Fruit fly (Drosophila melanogaster) whole organism, prepupa: ENCODE measurements around the gene Hpf1.

Experiments
- CG11294 ChIP-seq: fragments of 200-800 bp; sonication (Bioruptor generic); IDR thresholded peaks from 2 replicates; pipeline ENCODE4 v1.3.6; 2022; ENCODE audit warnings: missing biosample characterization, missing genetic modification characterization
- CG11762 ChIP-seq: fragments of 200-800 bp; sonication (Bioruptor generic); optimal IDR thresholded peaks from 3 replicates; lab custom pipeline; 2016; ENCODE audit warnings: missing biosample characterization, missing genetic modification characterization; ENCODE audit not compliant: insufficient read depth
- CG11902 ChIP-seq: fragments of 200-800 bp; sonication (Bioruptor generic); optimal IDR thresholded peaks from 3 replicates; lab custom pipeline; 2016; ENCODE audit warnings: missing biosample characterization, missing genetic modification characterization
- CG15336 ChIP-seq: fragments of 200-800 bp; sonication (Bioruptor generic); IDR thresholded peaks from 2 replicates; pipeline ENCODE4 v1.3.6; 2022; ENCODE audit warnings: missing biosample characterization, missing genetic modification characterization
- CG1621 ChIP-seq: fragments of 200-800 bp; sonication (Bioruptor generic); optimal IDR thresholded peaks from 3 replicates; lab custom pipeline; 2018; ENCODE audit warnings: missing biosample characterization, mild to moderate bottlenecking, missing genetic modification characterization
- CG16779 ChIP-seq: fragments of 200-800 bp; sonication (Bioruptor generic); optimal IDR thresholded peaks from 3 replicates; lab custom pipeline; 2017; ENCODE audit warnings: missing biosample characterization, mild to moderate bottlenecking, missing genetic modification characterization
- CG3032 ChIP-seq: fragments of 200-800 bp; optimal IDR thresholded peaks from 2 replicates; lab custom pipeline; 2019; ENCODE audit warnings: missing biosample characterization, mild to moderate bottlenecking, missing genetic modification characterization, moderate library complexity
- CG31627 ChIP-seq: fragments of 200-800 bp; sonication (Bioruptor generic); optimal IDR thresholded peaks from 3 replicates; lab custom pipeline; 2016; ENCODE audit warnings: missing biosample characterization, missing genetic modification characterization
- CG3919 ChIP-seq: fragments of 200-800 bp; sonication (Bioruptor generic); optimal IDR thresholded peaks from 3 replicates; lab custom pipeline; 2016; ENCODE audit warnings: missing biosample characterization, missing genetic modification characterization
- CG4318 ChIP-seq: fragments of 200-800 bp; sonication (Bioruptor generic); optimal IDR thresholded peaks from 3 replicates; lab custom pipeline; 2017; ENCODE audit warnings: missing biosample characterization, mild to moderate bottlenecking, missing genetic modification characterization
- CG6163 ChIP-seq: fragments of 200-800 bp; sonication (Bioruptor generic); IDR thresholded peaks from 3 replicates; pipeline ENCODE4 v1.3.6; 2022; ENCODE audit warnings: missing biosample characterization, missing genetic modification characterization
- CG6276 ChIP-seq: fragments of 200-800 bp; sonication (Bioruptor generic); optimal IDR thresholded peaks from 2 replicates; lab custom pipeline; 2017; ENCODE audit warnings: missing biosample characterization, mild to moderate bottlenecking, missing genetic modification characterization
- CG6792 ChIP-seq: fragments of 200-800 bp; sonication (Bioruptor generic); optimal IDR thresholded peaks from 3 replicates; lab custom pipeline; 2016; ENCODE audit warnings: missing biosample characterization, missing genetic modification characterization
- CG6854 ChIP-seq: fragments of 200-800 bp; sonication (Bioruptor generic); optimal IDR thresholded peaks from 2 replicates; lab custom pipeline; 2017; ENCODE audit warnings: missing biosample characterization, mild to moderate bottlenecking, missing genetic modification characterization
- CG7368 ChIP-seq: fragments of 200-800 bp; sonication (Bioruptor generic); optimal IDR thresholded peaks from 3 replicates; lab custom pipeline; 2016; ENCODE audit warnings: missing biosample characterization, missing genetic modification characterization
- CG8119 ChIP-seq: fragments of 200-800 bp; sonication (Bioruptor generic); IDR thresholded peaks from 3 replicates; pipeline ENCODE4 v1.3.6; 2022; ENCODE audit warnings: missing biosample characterization, missing genetic modification characterization
- CG8632 ChIP-seq: fragments of 200-800 bp; sonication (Bioruptor generic); optimal IDR thresholded peaks from 3 replicates; lab custom pipeline; 2016; ENCODE audit warnings: missing biosample characterization, missing genetic modification characterization
- Eip78C ChIP-seq: fragments of 200-800 bp; sonication (Bioruptor generic); peaks from one replicate; lab custom pipeline; 2016; ENCODE audit warnings: missing biosample characterization, missing genetic modification characterization
- Eip93F ChIP-seq: fragments of 200-800 bp; sonication (Bioruptor generic); optimal IDR thresholded peaks from 2 replicates; lab custom pipeline; 2016; ENCODE audit warnings: missing biosample characterization, mild to moderate bottlenecking, missing genetic modification characterization
- Ets96B ChIP-seq: fragments of 200-800 bp; optimal IDR thresholded peaks from 2 replicates; lab custom pipeline; 2019; ENCODE audit warnings: missing biosample characterization, mild to moderate bottlenecking, missing genetic modification characterization, moderate library complexity
- Gug ChIP-seq: fragments of 200-800 bp; sonication (Bioruptor generic); IDR thresholded peaks from 2 replicates; pipeline ENCODE4 v1.3.6; 2022; ENCODE audit warnings: missing biosample characterization, missing genetic modification characterization
- Lpt ChIP-seq: fragments of 200-800 bp; sonication (Bioruptor generic); optimal IDR thresholded peaks from 3 replicates; lab custom pipeline; 2016; ENCODE audit warnings: missing biosample characterization, missing genetic modification characterization
- Met ChIP-seq: fragments of 200-800 bp; sonication (Bioruptor generic); optimal IDR thresholded peaks from 3 replicates; lab custom pipeline; 2016; ENCODE audit warnings: missing biosample characterization, missing genetic modification characterization
- OdsH ChIP-seq: fragments of 200-800 bp; sonication (Bioruptor generic); optimal IDR thresholded peaks from 3 replicates; lab custom pipeline; 2016; ENCODE audit warnings: missing biosample characterization, missing genetic modification characterization
- Smox ChIP-seq: fragments of 200-800 bp; sonication (Bioruptor generic); optimal IDR thresholded peaks from 3 replicates; lab custom pipeline; 2016; ENCODE audit warnings: missing biosample characterization, missing genetic modification characterization
- Sox14 ChIP-seq: fragments of 200-800 bp; sonication (Bioruptor generic); optimal IDR thresholded peaks from 3 replicates; lab custom pipeline; 2016; ENCODE audit warnings: missing biosample characterization, missing genetic modification characterization
- acj6 ChIP-seq: fragments of 200-800 bp; sonication (Bioruptor generic); optimal IDR thresholded peaks from 3 replicates; lab custom pipeline; 2016; ENCODE audit warnings: missing biosample characterization, missing genetic modification characterization
- cyc ChIP-seq: fragments of 200-800 bp; sonication (Bioruptor generic); optimal IDR thresholded peaks from 3 replicates; lab custom pipeline; 2016; ENCODE audit warnings: missing biosample characterization, missing genetic modification characterization
- dsx ChIP-seq: fragments of 200-800 bp; optimal IDR thresholded peaks from 3 replicates; lab custom pipeline; 2019; ENCODE audit warnings: missing biosample characterization, mild to moderate bottlenecking, missing genetic modification characterization, moderate library complexity; ENCODE audit not compliant: poor library complexity, severe bottlenecking
- esn ChIP-seq: fragments of 200-800 bp; sonication (Bioruptor generic); optimal IDR thresholded peaks from 2 replicates; lab custom pipeline; 2016; ENCODE audit warnings: missing biosample characterization, mild to moderate bottlenecking, missing genetic modification characterization, moderate library complexity
- fkh ChIP-seq: fragments of 200-800 bp; sonication (Bioruptor generic); optimal IDR thresholded peaks from 3 replicates; lab custom pipeline; 2017; ENCODE audit warnings: missing biosample characterization, mild to moderate bottlenecking, missing genetic modification characterization, moderate library complexity
- lz ChIP-seq: fragments of 200-800 bp; sonication (Bioruptor generic); optimal IDR thresholded peaks from 3 replicates; lab custom pipeline; 2016; ENCODE audit warnings: missing biosample characterization, missing genetic modification characterization
- net ChIP-seq: fragments of 200-800 bp; sonication (Bioruptor generic); optimal IDR thresholded peaks from 3 replicates; lab custom pipeline; 2016; ENCODE audit warnings: missing biosample characterization, missing genetic modification characterization
- salr ChIP-seq, 2 experiments: fragments of 200-800 bp; sonication (Bioruptor generic); optimal IDR thresholded peaks; 3 replicates each; lab custom pipeline; 2016 to 2018; ENCODE audit warnings: missing biosample characterization in 2 of 2, missing genetic modification characterization in 2 of 2, mild to moderate bottlenecking in 1 of 2
- svp ChIP-seq: fragments of 200-800 bp; sonication (Bioruptor generic); peaks from one replicate; lab custom pipeline; 2016; ENCODE audit warnings: missing biosample characterization, missing genetic modification characterization
- topi ChIP-seq: fragments of 200-800 bp; sonication (Bioruptor generic); optimal IDR thresholded peaks from 3 replicates; lab custom pipeline; 2016; ENCODE audit warnings: missing biosample characterization, missing genetic modification characterization
- vri ChIP-seq: fragments of 200-800 bp; sonication (Bioruptor generic); optimal IDR thresholded peaks from 3 replicates; lab custom pipeline; 2016; ENCODE audit warnings: missing biosample characterization, mild to moderate bottlenecking, missing genetic modification characterization

Gene Hpf1

DNA sequence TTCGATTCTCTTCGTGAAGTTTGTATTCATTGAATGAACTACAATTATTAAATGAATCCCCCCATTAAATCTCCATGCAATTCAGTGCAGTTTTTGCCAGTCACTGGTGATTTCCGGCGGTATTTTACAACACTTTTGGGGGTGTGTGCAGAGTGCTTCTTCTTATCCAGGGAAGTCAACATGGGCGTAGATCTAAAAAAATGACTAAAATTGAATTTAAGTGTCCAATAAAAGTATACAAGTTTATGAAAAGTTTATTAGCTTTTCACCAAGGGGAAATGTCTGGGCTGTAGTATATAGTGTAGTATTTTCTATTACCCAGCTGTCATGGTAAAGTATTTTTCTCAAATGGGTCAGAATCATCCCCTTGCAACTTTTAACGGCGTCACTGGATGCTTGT, at the start of gene Hpf1 (continued):
- TF ChIP-seq CG31627, result peak; percentile 99
- peak; percentile 99 for TF ChIP-seq lz (GFP tag; lab: Kevin White, UChicago)
- TF ChIP-seq acj6 (GFP tag; lab: Kevin White, UChicago), result peak; percentile 99
- peak; percentile 99 for TF ChIP-seq CG11762 (GFP tag; lab: Kevin White, UChicago)
- TF ChIP-seq CG6163 (GFP tag; lab: Robert Waterston, UW), result peak; percentile 98
- TF ChIP-seq CG3919 (GFP tag; lab: Kevin White, UChicago), result peak; percentile 99
- peak; percentile 98 for TF ChIP-seq Gug
- peak; percentile 99 for TF ChIP-seq CG15336 (GFP tag; lab: Robert Waterston, UW)

DNA sequence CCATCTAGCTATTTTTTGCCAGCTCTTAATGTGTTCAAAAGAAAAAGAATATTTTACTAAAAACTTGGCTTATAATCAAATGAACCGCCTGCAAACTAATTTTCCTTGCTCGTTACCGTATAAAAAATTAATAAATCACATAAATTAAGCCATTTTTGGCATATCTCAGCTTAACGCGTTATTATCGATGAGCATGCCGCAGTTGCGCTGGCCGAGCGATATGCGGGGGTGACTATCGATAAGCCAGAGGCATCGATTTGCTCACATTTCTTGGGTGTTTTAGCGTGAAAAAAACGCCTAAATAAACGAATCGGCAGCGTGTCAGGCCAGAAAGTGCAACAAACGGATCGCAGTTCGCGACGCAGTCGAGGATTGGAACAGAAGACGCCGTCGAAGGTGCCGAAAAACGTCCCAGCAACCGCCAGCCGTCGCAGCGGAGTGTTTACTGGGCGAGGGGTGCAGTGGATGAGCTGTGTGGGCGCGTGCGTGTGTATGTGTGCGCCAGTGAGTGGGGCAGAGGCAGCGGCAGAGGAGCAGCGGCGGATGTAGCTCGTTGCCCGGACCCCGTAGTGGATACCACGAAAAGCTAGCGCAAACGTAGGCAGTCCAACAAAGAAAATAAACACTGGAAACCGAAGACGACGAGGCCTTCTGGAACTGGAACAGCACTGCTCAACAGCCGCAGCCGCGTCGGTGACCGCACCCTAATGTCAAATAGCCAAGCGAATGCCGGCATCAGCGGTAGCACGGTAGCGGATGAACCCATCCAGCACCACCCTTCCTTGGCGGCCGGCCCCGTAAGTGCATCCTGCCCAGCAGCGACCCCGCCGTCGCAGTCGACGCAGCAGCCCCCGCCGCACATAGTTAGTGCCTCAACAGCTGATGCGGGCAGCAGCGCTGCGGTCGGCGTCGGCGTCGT, 49.1 kb upstream of the Hpf1 start, which contains the start of the genes Sym and Madm:
Gene Sym, minus strand, starts transcription at position 199 of the 919 bp plus-strand sequence.
Gene Madm, plus strand, starts transcription at position 233 of the 919 bp plus-strand sequence.
- no peak for TF ChIP-seq CG6854 (GFP tag; lab: Kevin White, UChicago)
- TF ChIP-seq vri (GFP tag; lab: Kevin White, UChicago), result no peak
- peak; percentile 72 for TF ChIP-seq svp
- no peak for TF ChIP-seq dsx
- no peak for TF ChIP-seq CG6792 (GFP tag; lab: Kevin White, UChicago)
- peak; percentile 20 for TF ChIP-seq fkh (GFP tag; lab: Kevin White, UChicago)
- peak; percentile 55 for TF ChIP-seq CG31627
- TF ChIP-seq esn, result peak; percentile 49
- no peak for TF ChIP-seq CG6276 (GFP tag; lab: Kevin White, UChicago)
- TF ChIP-seq CG4318 (GFP tag; lab: Kevin White, UChicago), result no peak
- peak; percentile 10 for TF ChIP-seq Ets96B (tag; lab: Kevin White, UChicago)
- TF ChIP-seq salr (GFP tag; optimal IDR thresholded peaks at IDR 0.05; lab: Kevin White, UChicago), result no peak
- peak; percentile 41 for TF ChIP-seq Sox14
- no peak for TF ChIP-seq CG6163 (GFP tag; lab: Robert Waterston, UW)
- peak; percentile 76 for TF ChIP-seq Eip78C (GFP tag; lab: Kevin White, UChicago)
- no peak for TF ChIP-seq CG7368 (GFP tag; lab: Kevin White, UChicago)
- TF ChIP-seq Lpt, result no peak
- TF ChIP-seq CG8119 (GFP tag; lab: Robert Waterston, UW), result 0 out of 3 replicates have a peak, but pooled peaks have one; percentile 22
- TF ChIP-seq lz (GFP tag; lab: Kevin White, UChicago), result peak; percentile 25
- peak; percentile 39 for TF ChIP-seq topi (GFP tag; lab: Kevin White, UChicago)
- TF ChIP-seq CG3032, result peak; percentile 26
- peak; percentile 42 for TF ChIP-seq CG1621
- TF ChIP-seq cyc, result peak; percentile 41
- TF ChIP-seq, all 60 proteins: peak for 13

DNA sequence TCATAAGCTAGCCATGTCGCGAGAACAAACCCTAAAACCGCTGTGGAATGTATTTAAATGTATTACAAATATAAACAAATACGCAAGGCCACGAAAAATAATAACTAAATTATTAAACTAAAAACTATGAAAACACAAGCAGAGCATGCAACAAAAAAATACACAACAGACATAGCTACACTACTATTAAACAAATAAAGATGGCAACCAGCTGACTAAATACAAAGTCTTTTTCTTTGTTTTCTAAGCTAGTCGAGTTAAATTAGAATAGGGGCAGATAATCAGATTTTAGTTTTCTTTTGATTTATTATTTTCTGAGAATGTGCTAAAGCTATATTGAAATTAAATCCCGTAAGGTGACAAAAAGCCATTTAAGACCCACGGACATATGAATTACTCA, 45.0 kb upstream of the Hpf1 start:
- TF ChIP-seq fkh (GFP tag; lab: Kevin White, UChicago) (peak; percentile 64), CG7368 (GFP tag; lab: Kevin White, UChicago) (no peak), CG11762 (GFP tag; lab: Kevin White, UChicago) (no peak), CG11902 (GFP tag; lab: Kevin White, UChicago) (no peak), CG16779 (tag; lab: Kevin White, UChicago) (no peak), vri (GFP tag; lab: Kevin White, UChicago) (no peak)

DNA sequence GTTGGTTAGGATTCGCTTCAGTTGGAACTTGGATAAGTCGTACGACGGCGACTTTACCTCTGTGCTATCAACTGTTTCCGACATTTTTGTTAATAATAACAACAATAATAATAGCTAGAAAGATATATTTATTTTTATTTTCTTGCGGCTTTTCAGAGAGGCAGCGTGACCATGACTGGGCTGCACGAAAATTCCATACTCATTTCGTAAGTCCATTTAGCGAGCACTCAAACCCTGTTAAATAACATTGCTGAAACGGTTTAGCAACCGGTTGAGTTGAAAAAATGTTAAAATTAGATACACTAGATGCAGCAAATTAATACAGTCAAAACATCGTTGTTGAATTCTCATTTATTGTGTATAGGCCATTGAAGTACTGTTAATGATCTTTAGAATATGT, 37.1 kb upstream of the Hpf1 start, which contains the start of gene Dcps:
Gene Dcps, minus strand, starts transcription at position 181 of the 400 bp plus-strand sequence.
- TF ChIP-seq acj6 (GFP tag; lab: Kevin White, UChicago) (no peak), Eip93F (no peak), CG11294 (GFP tag; lab: Robert Waterston, UW) (no peak), OdsH (no peak), CG1621 (no peak), net (no peak), Smox (GFP tag; lab: Kevin White, UChicago) (no peak), Met (GFP tag; lab: Kevin White, UChicago) (no peak), CG8632 (GFP tag; lab: Kevin White, UChicago) (no peak)
